Worm (Caenorhabditis elegans) whole organism, midembryonic: Measurements from ENCODE around the gene vha-4.

Source experiments
- T22C8.4 ChIP-seq: fragments of 200-800 bp; sonication (Bioruptor generic); IDR thresholded peaks from 2 replicates; pipeline ENCODE4 v1.3.6; 2022; ENCODE audit warnings: missing genetic modification characterization, missing compliant biosample characterization
- cog-1 ChIP-seq: sonication (generic microtip); optimal IDR thresholded peaks from 2 replicates; lab custom pipeline; 2016; ENCODE audit warnings: missing genetic modification characterization, missing compliant biosample characterization
- flt-1 ChIP-seq: fragments of 200-800 bp; sonication (Bioruptor generic); IDR thresholded peaks from 2 replicates; pipeline ENCODE4 v1.3.6; 2022; ENCODE audit warnings: missing genetic modification characterization, missing compliant biosample characterization
- med-1 ChIP-seq: sonication (generic microtip); optimal IDR thresholded peaks from 2 replicates; lab custom pipeline; 2017; ENCODE audit warnings: missing genetic modification characterization, mild to moderate bottlenecking, missing compliant biosample characterization, antibody characterized with exemption, missing genetic modification reagents; ENCODE audit not compliant: insufficient read depth
- ref-1 ChIP-seq: fragments of 200-800 bp; sonication (Bioruptor generic); conservative IDR thresholded peaks from 2 replicates; pipeline ENCODE4 v1.3.6; 2022; ENCODE audit warnings: missing genetic modification reagents, missing genetic modification characterization, missing compliant biosample characterization
- tab-1 ChIP-seq: fragments of 200-800 bp; sonication (Bioruptor generic); IDR thresholded peaks from 2 replicates; pipeline ENCODE4 v1.3.6; 2022; ENCODE audit warnings: missing genetic modification characterization, missing compliant biosample characterization
- ztf-23 ChIP-seq: fragments of 200-800 bp; sonication (Bioruptor generic); IDR thresholded peaks from 2 replicates; pipeline ENCODE4 v1.3.6; 2022; ENCODE audit warnings: missing genetic modification reagents, missing genetic modification characterization, missing compliant biosample characterization
- ztf-29 ChIP-seq: fragments of 200-800 bp; sonication (Bioruptor generic); IDR thresholded peaks from 2 replicates; pipeline ENCODE4 v1.3.6; 2022; ENCODE audit warnings: missing genetic modification reagents, missing genetic modification characterization, missing compliant biosample characterization

ce11 chrII:7888759-7889158 lies 9.6 kb upstream of the vha-4 start:
- TF ChIP-seq flt-1 (GFP tag; lab: Robert Waterston, UW), result no peak
- no peak for TF ChIP-seq tab-1 (GFP tag; lab: Robert Waterston, UW)
- no peak for TF ChIP-seq ztf-29
- no peak for TF ChIP-seq ref-1 (GFP tag; lab: Robert Waterston, UW)
- TF ChIP-seq med-1 (GFP tag; lab: Kevin White, UChicago), result no peak
- TF ChIP-seq ztf-23 (GFP tag; lab: Robert Waterston, UW), result no peak
- TF ChIP-seq cog-1 (tag; lab: Kevin White, UChicago), result no peak
- TF ChIP-seq T22C8.4, result no peak
